Worm (Caenorhabditis elegans) whole organism, L1 larva: ENCODE data around the gene col-172.
A peak's percentile ranks its signal among the peaks of the same experiment; 100 is the strongest.

ENCODE experiments used
- C04F5.9 ChIP-seq: sonication (generic microtip); optimal IDR thresholded peaks from 2 replicates; lab custom pipeline; 2016; ENCODE audit warnings: missing genetic modification characterization, missing compliant biosample characterization
- alr-1 ChIP-seq: fragments of 200-800 bp; sonication (Bioruptor generic); optimal IDR thresholded peaks from 2 replicates; lab custom pipeline; 2018; ENCODE audit warnings: borderline replicate concordance, mild to moderate bottlenecking, missing genetic modification characterization, missing compliant biosample characterization
- ama-1 ChIP-seq: fragments of 150-350 bp; optimal IDR thresholded peaks from 2 replicates; lab custom pipeline; 2014
- blmp-1 ChIP-seq: fragments of 150-350 bp; optimal IDR thresholded peaks from 2 replicates; lab custom pipeline; 2014; ENCODE audit warnings: missing biosample characterization, missing genetic modification characterization
- ceh-82 ChIP-seq, 3 experiments: fragments of 150-350 bp in 1 of 3; sonication (generic microtip) in 2 of 3; optimal IDR thresholded peaks; 2 replicates each; lab custom pipeline; 2014 to 2017; ENCODE audit warnings: missing biosample characterization in 3 of 3, missing genetic modification characterization in 3 of 3
- dsc-1 ChIP-seq: sonication (generic microtip); optimal IDR thresholded peaks from 2 replicates; lab custom pipeline; 2016; ENCODE audit warnings: mild to moderate bottlenecking, missing genetic modification characterization, missing compliant biosample characterization
- efl-1 ChIP-seq, 4 experiments: fragments of 150-350 bp; optimal IDR thresholded peaks in 3 of 4; peaks in 1 of 4; 1 replicate in 1 of 4; 2 replicates in 3 of 4; lab custom pipeline; 2014; ENCODE audit warnings: missing biosample characterization in 2 of 4, missing genetic modification characterization in 2 of 4, missing genetic modification reagents in 2 of 4
- egl-27 ChIP-seq, 2 experiments: fragments of 150-350 bp in 1 of 2; sonication (generic microtip); optimal IDR thresholded peaks; 3 replicates each; lab custom pipeline; 2017 to 2018; ENCODE audit warnings: missing biosample characterization in 2 of 2, missing genetic modification characterization in 2 of 2, missing genetic modification reagents in 2 of 2
- elt-2 ChIP-seq: sonication (generic microtip); optimal IDR thresholded peaks from 2 replicates; lab custom pipeline; 2016; ENCODE audit warnings: missing genetic modification characterization, mild to moderate bottlenecking, inconsistent platforms, missing compliant biosample characterization, missing genetic modification reagents
- elt-3 ChIP-seq, 6 experiments: fragments of 150-350 bp in 1 of 6; sonication (generic microtip); optimal IDR thresholded peaks; 2 replicates each; lab custom pipeline; 2017 to 2018; ENCODE audit warnings: missing biosample characterization in 6 of 6, missing genetic modification characterization in 6 of 6, inconsistent platforms in 1 of 6
- fkh-8 ChIP-seq: sonication (generic microtip); optimal IDR thresholded peaks from 2 replicates; lab custom pipeline; 2016; ENCODE audit warnings: mild to moderate bottlenecking, missing genetic modification characterization, missing compliant biosample characterization
- fos-1 ChIP-seq: fragments of 150-350 bp; optimal IDR thresholded peaks from 2 replicates; lab custom pipeline; 2014; ENCODE audit warnings: missing biosample characterization, missing genetic modification characterization
- grh-1 ChIP-seq: fragments of 200-800 bp; sonication (Bioruptor generic); IDR thresholded peaks from 2 replicates; pipeline ENCODE4 v1.3.6; 2022; ENCODE audit warnings: missing genetic modification reagents, missing genetic modification characterization, missing compliant biosample characterization
- hlh-17 ChIP-seq: fragments of 200-800 bp; sonication (Bioruptor generic); optimal IDR thresholded peaks from 2 replicates; lab custom pipeline; 2018; ENCODE audit warnings: missing genetic modification characterization, mild to moderate bottlenecking, missing compliant biosample characterization, moderate library complexity, borderline replicate concordance
- hpl-2 ChIP-seq: fragments of 150-350 bp; optimal IDR thresholded peaks from 2 replicates; lab custom pipeline; 2014; ENCODE audit warnings: missing biosample characterization, missing genetic modification reagents, missing genetic modification characterization
- lin-14 ChIP-seq: fragments of 200-800 bp; sonication (Bioruptor generic); optimal IDR thresholded peaks from 2 replicates; lab custom pipeline; 2018; ENCODE audit warnings: mild to moderate bottlenecking, missing genetic modification characterization, moderate library complexity, missing compliant biosample characterization
- lin-35 ChIP-seq, 2 experiments: fragments of 150-350 bp; optimal IDR thresholded peaks; 2 replicates each; lab custom pipeline; 2014; ENCODE audit warnings: missing biosample characterization in 2 of 2, missing genetic modification characterization in 2 of 2, missing genetic modification reagents in 2 of 2
- lsy-2 ChIP-seq, 2 experiments: fragments of 150-350 bp; optimal IDR thresholded peaks; 2 replicates each; lab custom pipeline; 2014; ENCODE audit warnings: missing biosample characterization in 2 of 2, missing genetic modification characterization in 2 of 2
- mdl-1 ChIP-seq, 2 experiments: fragments of 150-350 bp; optimal IDR thresholded peaks; 2 replicates each; lab custom pipeline; 2014 to 2017; ENCODE audit warnings: missing biosample characterization in 2 of 2, missing genetic modification characterization in 2 of 2, inconsistent platforms in 1 of 2
- mep-1 ChIP-seq: fragments of 150-350 bp; optimal IDR thresholded peaks from 2 replicates; lab custom pipeline; 2014; ENCODE audit warnings: missing biosample characterization, missing genetic modification characterization
- nhr-12 ChIP-seq: sonication (generic microtip); optimal IDR thresholded peaks from 2 replicates; lab custom pipeline; 2017; ENCODE audit warnings: missing biosample characterization, missing genetic modification characterization
- nhr-19 ChIP-seq: fragments of 200-800 bp; sonication (Bioruptor generic); conservative IDR thresholded peaks from 2 replicates; pipeline ENCODE4 v1.3.6; 2022; ENCODE audit warnings: missing genetic modification characterization, missing compliant biosample characterization
- nhr-20 ChIP-seq: sonication (generic microtip); optimal IDR thresholded peaks from 2 replicates; lab custom pipeline; 2016; ENCODE audit warnings: mild to moderate bottlenecking, missing genetic modification characterization, missing compliant biosample characterization
- nhr-71 ChIP-seq: sonication (generic microtip); optimal IDR thresholded peaks from 2 replicates; lab custom pipeline; 2016; ENCODE audit warnings: mild to moderate bottlenecking, missing genetic modification characterization, moderate library complexity, missing compliant biosample characterization
- nhr-76 ChIP-seq: sonication (generic microtip); optimal IDR thresholded peaks from 2 replicates; lab custom pipeline; 2017; ENCODE audit warnings: missing biosample characterization, missing genetic modification characterization
- nhr-77 ChIP-seq: fragments of 150-350 bp; optimal IDR thresholded peaks from 2 replicates; lab custom pipeline; 2014; ENCODE audit warnings: missing biosample characterization, missing genetic modification characterization
- nhr-84 ChIP-seq: sonication (generic microtip); optimal IDR thresholded peaks from 2 replicates; lab custom pipeline; 2017; ENCODE audit warnings: missing biosample characterization, missing genetic modification characterization
- nhr-85 ChIP-seq: sonication (generic microtip); peaks from one replicate; lab custom pipeline; 2016; ENCODE audit warnings: missing genetic modification characterization, inconsistent platforms, missing compliant biosample characterization
- nhr-90 ChIP-seq: sonication (generic microtip); optimal IDR thresholded peaks from 2 replicates; lab custom pipeline; 2016; ENCODE audit warnings: mild to moderate bottlenecking, missing genetic modification characterization, missing compliant biosample characterization; ENCODE audit not compliant: poor library complexity
- skn-1 ChIP-seq: fragments of 150-350 bp; optimal IDR thresholded peaks from 2 replicates; lab custom pipeline; 2014; ENCODE audit warnings: missing biosample characterization, missing genetic modification characterization
- snu-23 ChIP-seq: sonication (generic microtip); optimal IDR thresholded peaks from 2 replicates; lab custom pipeline; 2016; ENCODE audit warnings: missing genetic modification characterization, missing compliant biosample characterization
- sox-4 ChIP-seq: sonication (generic microtip); optimal IDR thresholded peaks from 2 replicates; lab custom pipeline; 2016; ENCODE audit warnings: missing genetic modification characterization, missing compliant biosample characterization
- tbx-2 ChIP-seq: sonication (generic microtip); optimal IDR thresholded peaks from 2 replicates; lab custom pipeline; 2016; ENCODE audit warnings: missing genetic modification characterization, missing compliant biosample characterization
- xbp-1 ChIP-seq: sonication (generic microtip); optimal IDR thresholded peaks from 2 replicates; lab custom pipeline; 2016; ENCODE audit warnings: missing genetic modification characterization, missing compliant biosample characterization
- ztf-4 ChIP-seq: fragments of 150-350 bp; optimal IDR thresholded peaks from 2 replicates; lab custom pipeline; 2014; ENCODE audit warnings: missing biosample characterization, missing genetic modification characterization

Gene col-172

ce11 chrX:6644971-6645704 lies 27.5 kb upstream of the col-172 start, which contains the start of gene C56E10.3:
Gene C56E10.3 (plus strand): TSS chrX:6645654.
- TF ChIP-seq egl-27 (tag; optimal IDR thresholded peaks at IDR 0.05; lab: Kevin White, UChicago) (no peak), nhr-84 (no peak), ceh-82 (tag; optimal IDR thresholded peaks at IDR 0.05; lab: Kevin White, UChicago) (no peak), hlh-17 (GFP tag; lab: Kevin White, UChicago) (no peak), lsy-2 (tag; optimal IDR thresholded peaks at IDR 0.05; lab: Kevin White, UChicago) (peak in 1 of 2 experiments; percentile 6), nhr-19 (GFP tag; lab: Robert Waterston, UW) (0 out of 2 replicates have a peak, but pooled peaks have one; percentile 5), nhr-90 (tag; lab: Kevin White, UChicago) (peak; percentile 31), lin-35 (GFP tag; optimal IDR thresholded peaks at IDR 0.05; lab: Kevin White, UChicago) (peak in 1 of 2 experiments; percentile 44), nhr-71 (tag; lab: Kevin White, UChicago) (peak; percentile 46), fos-1 (tag; lab: Kevin White, UChicago) (no peak), lin-14 (GFP tag; lab: Kevin White, UChicago) (peak; percentile 39), tbx-2 (peak; percentile 32), dsc-1 (no peak), nhr-85 (tag; lab: Kevin White, UChicago) (peak; percentile 32), nhr-12 (tag; lab: Kevin White, UChicago) (no peak), mdl-1 (tag; optimal IDR thresholded peaks at IDR 0.05; lab: Kevin White, UChicago) (peak in 1 of 2 experiments; percentile 44), skn-1 (peak; percentile 30), elt-2 (tag; lab: Kevin White, UChicago) (peak; percentile 65), nhr-20 (tag; lab: Kevin White, UChicago) (peak; percentile 67), snu-23 (GFP tag; lab: Kevin White, UChicago) (peak; percentile 12), sox-4 (tag; lab: Kevin White, UChicago) (no peak), elt-3 (tag; optimal IDR thresholded peaks at IDR 0.05; lab: Kevin White, UChicago) (no peak)

- TF ChIP-seq lin-35 (GFP tag; optimal IDR thresholded peaks at IDR 0.05; lab: Kevin White, UChicago) (peak in 1 of 2 experiments; percentile 27), fos-1 (tag; lab: Kevin White, UChicago) (no peak), nhr-85 (tag; lab: Kevin White, UChicago) (peak; percentile 19), lsy-2 (tag; optimal IDR thresholded peaks at IDR 0.05; lab: Kevin White, UChicago) (no peak), grh-1 (GFP tag; lab: Robert Waterston, UW) (peak; percentile 51; the same call in 1 of the 2 replicates), mep-1 (peak; percentile 5), snu-23 (GFP tag; lab: Kevin White, UChicago) (peak; percentile 50), ama-1 (lab: Kevin White, UChicago) (no peak), fkh-8 (tag; lab: Kevin White, UChicago) (no peak), efl-1 (optimal IDR thresholded peaks at IDR 0.05; lab: Kevin White, UChicago) (no peak), efl-1 (GFP tag; optimal IDR thresholded peaks at IDR 0.05 in 1 of 2; lab: Kevin White, UChicago) (peak in 1 of 2 experiments; percentile 41), hpl-2 (GFP tag; lab: Kevin White, UChicago) (no peak), C04F5.9 (tag; lab: Kevin White, UChicago) (no peak), blmp-1 (no peak), nhr-76 (tag; lab: Kevin White, UChicago) (no peak), nhr-20 (tag; lab: Kevin White, UChicago) (peak; percentile 72), nhr-77 (tag; lab: Kevin White, UChicago) (no peak), elt-2 (tag; lab: Kevin White, UChicago) (peak; percentile 46), ztf-4 (tag; lab: Kevin White, UChicago) (no peak)
Observed at ce11 chrX:6646387-6647061, 26.1 kb upstream of the col-172 start.

ce11 chrX:6649573-6649972 lies 23.0 kb upstream of the col-172 start:
- TF ChIP-seq elt-3 (tag; optimal IDR thresholded peaks at IDR 0.05; lab: Kevin White, UChicago) (peak in 1 of 6 experiments; percentile 31), xbp-1 (tag; lab: Kevin White, UChicago) (no peak), nhr-90 (tag; lab: Kevin White, UChicago) (peak; percentile 0), blmp-1 (peak; percentile 49), alr-1 (tag; lab: Kevin White, UChicago) (no peak), lin-14 (GFP tag; lab: Kevin White, UChicago) (peak; percentile 15), efl-1 (optimal IDR thresholded peaks at IDR 0.05; lab: Kevin White, UChicago) (no peak), efl-1 (GFP tag; optimal IDR thresholded peaks at IDR 0.05 in 1 of 2; lab: Kevin White, UChicago) (peak in 1 of 2 experiments; percentile 79)
